Worm (Caenorhabditis elegans): Measurements from ENCODE around the gene R186.8.

DNA sequence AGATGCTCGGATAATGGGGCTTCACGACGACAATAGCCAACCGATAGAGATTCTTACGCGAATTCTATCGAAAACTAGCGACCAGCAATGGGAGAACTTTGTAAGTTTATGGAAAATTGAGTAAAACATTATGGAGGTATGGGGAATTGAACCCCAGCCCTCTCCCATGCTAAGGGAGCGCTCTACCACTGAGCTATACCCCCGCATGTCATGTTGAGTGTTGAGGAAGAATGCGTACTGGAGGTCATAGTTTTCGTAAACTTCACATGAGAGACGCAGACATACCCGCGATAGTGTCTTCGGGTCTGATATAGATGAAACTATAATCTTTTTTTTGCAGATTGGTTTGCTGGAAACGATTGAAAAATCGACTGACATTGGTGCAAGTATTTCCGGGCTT is 35.6 kb upstream of the R186.8 start:
- no peak for TF ChIP-seq nhr-11 (tag; optimal IDR thresholded peaks at IDR 0.05)
- TF ChIP-seq egl-27 (tag; optimal IDR thresholded peaks at IDR 0.05) = peak; percentile 58
- peak; percentile 52 to 63 for TF ChIP-seq lsy-2 (tag; optimal IDR thresholded peaks at IDR 0.05)
- peak; percentile 70 for TF ChIP-seq F13H6.1 (tag; optimal IDR thresholded peaks at IDR 0.05)

All from whole organism, L2 larva.